Worm (Caenorhabditis elegans) whole organism, mixed stage, embryonic: Measurements from ENCODE around the gene skr-6.

Experiments
- ceh-43 ChIP-seq: fragments of 200-800 bp; sonication (Bioruptor generic); optimal IDR thresholded peaks from 2 replicates; lab custom pipeline; 2018; ENCODE audit warnings: mild to moderate bottlenecking, missing genetic modification characterization, moderate library complexity, missing compliant biosample characterization
- ceh-83 ChIP-seq: fragments of 200-800 bp; sonication (Bioruptor generic); optimal IDR thresholded peaks from 2 replicates; lab custom pipeline; 2018; ENCODE audit warnings: mild to moderate bottlenecking, missing genetic modification characterization, missing compliant biosample characterization
- elt-3 ChIP-seq: fragments of 150-350 bp; optimal IDR thresholded peaks from 2 replicates; lab custom pipeline; 2014; ENCODE audit warnings: missing biosample characterization, missing genetic modification characterization
- sptf-1 ChIP-seq: sonication (generic microtip); optimal IDR thresholded peaks from 2 replicates; lab custom pipeline; 2017; ENCODE audit warnings: mild to moderate bottlenecking, missing genetic modification characterization, moderate library complexity, missing compliant biosample characterization
- unc-39 ChIP-seq: fragments of 150-350 bp; optimal IDR thresholded peaks from 2 replicates; lab custom pipeline; 2014; ENCODE audit warnings: missing biosample characterization, missing genetic modification characterization

Gene skr-6

DNA sequence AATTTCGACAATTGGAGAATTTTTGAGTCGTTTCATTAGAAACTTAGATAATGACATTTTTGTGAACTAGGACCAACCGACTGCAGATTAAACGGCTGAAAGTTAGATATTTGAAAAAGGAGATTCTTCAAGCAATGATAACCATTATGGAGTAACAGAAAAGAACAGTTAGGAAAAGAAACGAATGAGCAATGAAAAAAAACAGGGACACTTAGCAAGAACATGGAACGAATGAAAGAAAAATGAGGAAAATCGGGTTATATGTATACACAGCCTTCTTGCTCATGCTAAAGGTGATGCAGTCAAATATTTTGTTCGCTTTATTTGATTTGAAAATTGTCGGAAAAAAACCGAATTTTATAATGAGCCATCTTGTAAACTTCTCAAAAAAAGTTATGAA is 45.4 kb downstream of the skr-6 start, which contains the start of gene F16H6.10:
TSS of gene F16H6.10 (minus strand) at position 101 of the 400 bp plus-strand sequence.
- TF ChIP-seq ceh-43 (no peak), sptf-1 (no peak), unc-39 (tag; lab: Kevin White, UChicago) (no peak), ceh-83 (GFP tag; lab: Kevin White, UChicago) (no peak), elt-3 (no peak)
